Worm (Caenorhabditis elegans): ENCODE measurements around the gene rde-8.

ce11 chrIV:7067446-7067845, 35.6 kb downstream of the rde-8 start:
- TF ChIP-seq him-1 (tag; optimal IDR thresholded peaks at IDR 0.05) (no peak), W03F9.2 (tag; optimal IDR thresholded peaks at IDR 0.05) (no peak)

Measured in whole organism, L4/young adult.